Worm (Caenorhabditis elegans): Measurements from ENCODE around the gene Y9C12A.1.

DNA sequence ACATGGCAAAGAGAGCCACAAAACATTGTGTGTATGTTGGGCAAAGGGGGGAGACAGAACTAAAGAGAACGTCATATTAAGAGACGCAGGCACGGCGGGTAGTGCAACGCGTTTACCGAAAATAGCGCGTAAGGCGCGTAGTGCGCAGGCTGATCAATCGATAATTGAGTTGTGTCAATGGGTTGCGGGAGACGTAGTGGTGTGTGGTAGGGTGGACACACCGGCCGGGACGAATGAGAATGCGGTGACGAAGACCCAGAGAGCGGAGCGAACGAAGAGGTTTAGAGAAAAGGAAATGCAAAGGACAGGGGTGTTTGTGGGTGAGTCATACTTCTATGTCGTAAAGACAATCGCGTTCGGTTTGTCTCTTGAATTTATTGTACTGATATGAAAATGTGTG, 45.1 kb upstream of the Y9C12A.1 start:
- TF ChIP-seq lin-39 (tag; optimal IDR thresholded peaks at IDR 0.05) (no peak), nhr-12 (tag; optimal IDR thresholded peaks at IDR 0.05) (no peak), nhr-77 (tag; optimal IDR thresholded peaks at IDR 0.05) (no peak), mdl-1 (tag; optimal IDR thresholded peaks at IDR 0.05) (peak; percentile 8 to 35), egl-27 (tag; optimal IDR thresholded peaks at IDR 0.05) (peak; percentile 27), ztf-4 (tag; optimal IDR thresholded peaks at IDR 0.05) (peak; percentile 19), F13H6.1 (tag; optimal IDR thresholded peaks at IDR 0.05) (peak; percentile 71), snpc-4 (tag; optimal IDR thresholded peaks at IDR 0.05) (no peak)
